Fruit fly (Drosophila melanogaster) whole organism, prepupa: ENCODE measurements around the gene SA2.

Experiments
- Blimp-1 ChIP-seq: fragments of 200-800 bp; sonication (Bioruptor generic); optimal IDR thresholded peaks from 3 replicates; lab custom pipeline; 2017; ENCODE audit warnings: missing biosample characterization, missing genetic modification characterization, mild to moderate bottlenecking, moderate library complexity, missing genetic modification reagents
- CG10631 ChIP-seq: fragments of 200-800 bp; sonication (Bioruptor generic); optimal IDR thresholded peaks from 2 replicates; lab custom pipeline; 2016; ENCODE audit warnings: missing biosample characterization, missing genetic modification characterization
- CG11294 ChIP-seq: fragments of 200-800 bp; sonication (Bioruptor generic); IDR thresholded peaks from 2 replicates; pipeline ENCODE4 v1.3.6; 2022; ENCODE audit warnings: missing biosample characterization, missing genetic modification characterization
- CG11762 ChIP-seq: fragments of 200-800 bp; sonication (Bioruptor generic); optimal IDR thresholded peaks from 3 replicates; lab custom pipeline; 2016; ENCODE audit warnings: missing biosample characterization, missing genetic modification characterization; ENCODE audit not compliant: insufficient read depth
- CG11902 ChIP-seq: fragments of 200-800 bp; sonication (Bioruptor generic); optimal IDR thresholded peaks from 3 replicates; lab custom pipeline; 2016; ENCODE audit warnings: missing biosample characterization, missing genetic modification characterization
- CG15336 ChIP-seq: fragments of 200-800 bp; sonication (Bioruptor generic); IDR thresholded peaks from 2 replicates; pipeline ENCODE4 v1.3.6; 2022; ENCODE audit warnings: missing biosample characterization, missing genetic modification characterization
- CG1621 ChIP-seq: fragments of 200-800 bp; sonication (Bioruptor generic); optimal IDR thresholded peaks from 3 replicates; lab custom pipeline; 2018; ENCODE audit warnings: missing biosample characterization, mild to moderate bottlenecking, missing genetic modification characterization
- CG16779 ChIP-seq: fragments of 200-800 bp; sonication (Bioruptor generic); optimal IDR thresholded peaks from 3 replicates; lab custom pipeline; 2017; ENCODE audit warnings: missing biosample characterization, mild to moderate bottlenecking, missing genetic modification characterization
- CG3032 ChIP-seq: fragments of 200-800 bp; optimal IDR thresholded peaks from 2 replicates; lab custom pipeline; 2019; ENCODE audit warnings: missing biosample characterization, mild to moderate bottlenecking, missing genetic modification characterization, moderate library complexity
- CG31627 ChIP-seq: fragments of 200-800 bp; sonication (Bioruptor generic); optimal IDR thresholded peaks from 3 replicates; lab custom pipeline; 2016; ENCODE audit warnings: missing biosample characterization, missing genetic modification characterization
- CG34406 ChIP-seq: fragments of 200-800 bp; sonication (Bioruptor generic); optimal IDR thresholded peaks from 3 replicates; lab custom pipeline; 2016; ENCODE audit warnings: missing biosample characterization, missing genetic modification characterization
- CG3919 ChIP-seq: fragments of 200-800 bp; sonication (Bioruptor generic); optimal IDR thresholded peaks from 3 replicates; lab custom pipeline; 2016; ENCODE audit warnings: missing biosample characterization, missing genetic modification characterization
- CG4318 ChIP-seq: fragments of 200-800 bp; sonication (Bioruptor generic); optimal IDR thresholded peaks from 3 replicates; lab custom pipeline; 2017; ENCODE audit warnings: missing biosample characterization, mild to moderate bottlenecking, missing genetic modification characterization
- CG6163 ChIP-seq: fragments of 200-800 bp; sonication (Bioruptor generic); IDR thresholded peaks from 3 replicates; pipeline ENCODE4 v1.3.6; 2022; ENCODE audit warnings: missing biosample characterization, missing genetic modification characterization
- CG6276 ChIP-seq: fragments of 200-800 bp; sonication (Bioruptor generic); optimal IDR thresholded peaks from 2 replicates; lab custom pipeline; 2017; ENCODE audit warnings: missing biosample characterization, mild to moderate bottlenecking, missing genetic modification characterization
- CG6792 ChIP-seq: fragments of 200-800 bp; sonication (Bioruptor generic); optimal IDR thresholded peaks from 3 replicates; lab custom pipeline; 2016; ENCODE audit warnings: missing biosample characterization, missing genetic modification characterization
- CG6808 ChIP-seq: fragments of 200-800 bp; sonication (Bioruptor generic); optimal IDR thresholded peaks from 3 replicates; lab custom pipeline; 2017; ENCODE audit warnings: missing biosample characterization, missing genetic modification characterization, mild to moderate bottlenecking, moderate library complexity, missing genetic modification reagents
- CG6854 ChIP-seq: fragments of 200-800 bp; sonication (Bioruptor generic); optimal IDR thresholded peaks from 2 replicates; lab custom pipeline; 2017; ENCODE audit warnings: missing biosample characterization, mild to moderate bottlenecking, missing genetic modification characterization
- CG8119 ChIP-seq: fragments of 200-800 bp; sonication (Bioruptor generic); IDR thresholded peaks from 3 replicates; pipeline ENCODE4 v1.3.6; 2022; ENCODE audit warnings: missing biosample characterization, missing genetic modification characterization
- CG8319 ChIP-seq: fragments of 200-800 bp; sonication (Bioruptor generic); optimal IDR thresholded peaks from 3 replicates; lab custom pipeline; 2016; ENCODE audit warnings: missing biosample characterization, missing genetic modification characterization
- CG8632 ChIP-seq: fragments of 200-800 bp; sonication (Bioruptor generic); optimal IDR thresholded peaks from 3 replicates; lab custom pipeline; 2016; ENCODE audit warnings: missing biosample characterization, missing genetic modification characterization
- CG9139 ChIP-seq: fragments of 200-800 bp; sonication (Bioruptor generic); optimal IDR thresholded peaks from 3 replicates; lab custom pipeline; 2017; ENCODE audit warnings: missing biosample characterization, mild to moderate bottlenecking, missing genetic modification characterization
- Eip75B ChIP-seq: fragments of 200-800 bp; sonication (Bioruptor generic); optimal IDR thresholded peaks from 3 replicates; lab custom pipeline; 2016; ENCODE audit warnings: missing biosample characterization, missing genetic modification characterization
- Eip78C ChIP-seq: fragments of 200-800 bp; sonication (Bioruptor generic); peaks from one replicate; lab custom pipeline; 2016; ENCODE audit warnings: missing biosample characterization, missing genetic modification characterization
- Eip93F ChIP-seq: fragments of 200-800 bp; sonication (Bioruptor generic); optimal IDR thresholded peaks from 2 replicates; lab custom pipeline; 2016; ENCODE audit warnings: missing biosample characterization, mild to moderate bottlenecking, missing genetic modification characterization
- Ets21C ChIP-seq: fragments of 200-800 bp; sonication (Bioruptor generic); optimal IDR thresholded peaks from 3 replicates; lab custom pipeline; 2016; ENCODE audit warnings: missing biosample characterization, missing genetic modification characterization
- Hr38 ChIP-seq: sonication (Bioruptor generic); optimal IDR thresholded peaks from 2 replicates; lab custom pipeline; 2016; ENCODE audit warnings: missing biosample characterization, missing genetic modification characterization
- Hr39 ChIP-seq: fragments of 200-800 bp; sonication (Bioruptor generic); optimal IDR thresholded peaks from 2 replicates; lab custom pipeline; 2016; ENCODE audit warnings: missing biosample characterization, missing genetic modification characterization
- Hr4 ChIP-seq: fragments of 200-800 bp; sonication (Bioruptor generic); optimal IDR thresholded peaks from 3 replicates; lab custom pipeline; 2016; ENCODE audit warnings: missing biosample characterization, missing genetic modification characterization
- Lpt ChIP-seq: fragments of 200-800 bp; sonication (Bioruptor generic); optimal IDR thresholded peaks from 3 replicates; lab custom pipeline; 2016; ENCODE audit warnings: missing biosample characterization, missing genetic modification characterization
- OdsH ChIP-seq: fragments of 200-800 bp; sonication (Bioruptor generic); optimal IDR thresholded peaks from 3 replicates; lab custom pipeline; 2016; ENCODE audit warnings: missing biosample characterization, missing genetic modification characterization
- Smox ChIP-seq: fragments of 200-800 bp; sonication (Bioruptor generic); optimal IDR thresholded peaks from 3 replicates; lab custom pipeline; 2016; ENCODE audit warnings: missing biosample characterization, missing genetic modification characterization
- Sox102F ChIP-seq: fragments of 200-800 bp; sonication (Bioruptor generic); optimal IDR thresholded peaks from 2 replicates; lab custom pipeline; 2016; ENCODE audit warnings: missing biosample characterization, mild to moderate bottlenecking, missing genetic modification characterization
- Sox14 ChIP-seq: fragments of 200-800 bp; sonication (Bioruptor generic); optimal IDR thresholded peaks from 3 replicates; lab custom pipeline; 2016; ENCODE audit warnings: missing biosample characterization, missing genetic modification characterization
- Sox15 ChIP-seq: fragments of 200-800 bp; sonication (Bioruptor generic); optimal IDR thresholded peaks from 3 replicates; lab custom pipeline; 2016; ENCODE audit warnings: missing biosample characterization, missing genetic modification characterization
- achi ChIP-seq: fragments of 200-800 bp; sonication (Bioruptor generic); optimal IDR thresholded peaks from 3 replicates; lab custom pipeline; 2016; ENCODE audit warnings: missing biosample characterization, missing genetic modification characterization
- acj6 ChIP-seq: fragments of 200-800 bp; sonication (Bioruptor generic); optimal IDR thresholded peaks from 3 replicates; lab custom pipeline; 2016; ENCODE audit warnings: missing biosample characterization, missing genetic modification characterization
- cyc ChIP-seq: fragments of 200-800 bp; sonication (Bioruptor generic); optimal IDR thresholded peaks from 3 replicates; lab custom pipeline; 2016; ENCODE audit warnings: missing biosample characterization, missing genetic modification characterization
- dsx ChIP-seq: fragments of 200-800 bp; optimal IDR thresholded peaks from 3 replicates; lab custom pipeline; 2019; ENCODE audit warnings: missing biosample characterization, mild to moderate bottlenecking, missing genetic modification characterization, moderate library complexity; ENCODE audit not compliant: poor library complexity, severe bottlenecking
- eg ChIP-seq: fragments of 200-800 bp; sonication (Bioruptor generic); IDR thresholded peaks from 3 replicates; pipeline ENCODE4 v1.3.6; 2022; ENCODE audit warnings: missing biosample characterization, missing genetic modification characterization
- fd59A ChIP-seq: fragments of 200-800 bp; sonication (Bioruptor generic); optimal IDR thresholded peaks from 2 replicates; lab custom pipeline; 2017; ENCODE audit warnings: missing biosample characterization, mild to moderate bottlenecking, missing genetic modification characterization, missing genetic modification reagents
- fd85E ChIP-seq: fragments of 200-800 bp; sonication (Bioruptor generic); optimal IDR thresholded peaks from 3 replicates; lab custom pipeline; 2016; ENCODE audit warnings: missing biosample characterization, missing genetic modification characterization
- fkh ChIP-seq: fragments of 200-800 bp; sonication (Bioruptor generic); optimal IDR thresholded peaks from 3 replicates; lab custom pipeline; 2017; ENCODE audit warnings: missing biosample characterization, mild to moderate bottlenecking, missing genetic modification characterization, moderate library complexity
- pdm3 ChIP-seq: fragments of 200-800 bp; sonication (Bioruptor generic); optimal IDR thresholded peaks from 3 replicates; lab custom pipeline; 2016; ENCODE audit warnings: missing biosample characterization, missing genetic modification characterization
- salr ChIP-seq, 2 experiments: fragments of 200-800 bp; sonication (Bioruptor generic); optimal IDR thresholded peaks; 3 replicates each; lab custom pipeline; 2016 to 2018; ENCODE audit warnings: missing biosample characterization in 2 of 2, missing genetic modification characterization in 2 of 2, mild to moderate bottlenecking in 1 of 2
- spab ChIP-seq: fragments of 200-800 bp; sonication (Bioruptor generic); optimal IDR thresholded peaks from 2 replicates; lab custom pipeline; 2017; ENCODE audit warnings: missing biosample characterization, mild to moderate bottlenecking, missing genetic modification characterization, missing genetic modification reagents
- ss ChIP-seq, 2 experiments: fragments of 200-800 bp; sonication (Bioruptor generic); optimal IDR thresholded peaks; 2 replicates in 1 of 2; 3 replicates in 1 of 2; lab custom pipeline; 2017 to 2018; ENCODE audit warnings: mild to moderate bottlenecking in 2 of 2, missing biosample characterization in 2 of 2, missing genetic modification characterization in 2 of 2, moderate library complexity in 1 of 2
- svp ChIP-seq: fragments of 200-800 bp; sonication (Bioruptor generic); peaks from one replicate; lab custom pipeline; 2016; ENCODE audit warnings: missing biosample characterization, missing genetic modification characterization
- topi ChIP-seq: fragments of 200-800 bp; sonication (Bioruptor generic); optimal IDR thresholded peaks from 3 replicates; lab custom pipeline; 2016; ENCODE audit warnings: missing biosample characterization, missing genetic modification characterization

Gene SA2

dm6 chr3L:1464465-1464864 lies 26.8 kb upstream of the SA2 start (continued):
- TF ChIP-seq OdsH (GFP tag; lab: Kevin White, UChicago) (peak; percentile 67), ss (GFP tag; optimal IDR thresholded peaks at IDR 0.05; lab: Kevin White, UChicago) (peak; percentile 13 to 46), CG11762 (GFP tag; lab: Kevin White, UChicago) (no peak), CG10631 (GFP tag; lab: Kevin White, UChicago) (peak; percentile 47), CG8319 (GFP tag; lab: Kevin White, UChicago) (no peak), spab (GFP tag; lab: Kevin White, UChicago) (no peak), dsx (GFP tag; lab: Kevin White, UChicago) (no peak)

- TF ChIP-seq CG11294 = peak; percentile 19; the same call in 1 of the 2 replicates
- peak; percentile 59 to 74 for TF ChIP-seq ss (GFP tag; optimal IDR thresholded peaks at IDR 0.05; lab: Kevin White, UChicago)
- peak; percentile 60 for TF ChIP-seq CG15336 (GFP tag; lab: Robert Waterston, UW)
- peak; percentile 85 for TF ChIP-seq dsx (GFP tag; lab: Kevin White, UChicago)
- no peak for TF ChIP-seq OdsH (GFP tag; lab: Kevin White, UChicago)
- no peak for TF ChIP-seq CG8319 (GFP tag; lab: Kevin White, UChicago)
- no peak for TF ChIP-seq fd85E (GFP tag; lab: Kevin White, UChicago)
- no peak for TF ChIP-seq fkh (GFP tag; lab: Kevin White, UChicago)
- no peak for TF ChIP-seq achi (GFP tag; lab: Kevin White, UChicago)
- TF ChIP-seq CG3032 = peak; percentile 14
- TF ChIP-seq CG6854 (GFP tag; lab: Kevin White, UChicago) = peak; percentile 69
- no peak for TF ChIP-seq CG34406 (GFP tag; lab: Kevin White, UChicago)
- TF ChIP-seq spab (GFP tag; lab: Kevin White, UChicago) = no peak
- no peak for TF ChIP-seq acj6 (GFP tag; lab: Kevin White, UChicago)
- TF ChIP-seq Sox14 (GFP tag; lab: Kevin White, UChicago) = peak; percentile 29
- TF ChIP-seq CG6276 = no peak
- no peak for TF ChIP-seq Hr4 (GFP tag; lab: Kevin White, UChicago)
- TF ChIP-seq CG10631 (GFP tag; lab: Kevin White, UChicago) = no peak
- no peak for TF ChIP-seq Hr38
- no peak for TF ChIP-seq salr (GFP tag; optimal IDR thresholded peaks at IDR 0.05; lab: Kevin White, UChicago)
- TF ChIP-seq Blimp-1 (GFP tag; lab: Kevin White, UChicago) = peak; percentile 14
- TF ChIP-seq fd59A (GFP tag; lab: Kevin White, UChicago) = no peak
- TF ChIP-seq Smox (GFP tag; lab: Kevin White, UChicago) = no peak
- TF ChIP-seq CG11902 = no peak
- peak; percentile 15 for TF ChIP-seq pdm3
- TF ChIP-seq topi (GFP tag; lab: Kevin White, UChicago) = no peak
- TF ChIP-seq Eip78C = peak; percentile 71
- TF ChIP-seq Eip75B (GFP tag; lab: Kevin White, UChicago) = no peak
- peak; percentile 27 for TF ChIP-seq CG16779
- TF ChIP-seq CG31627 (GFP tag; lab: Kevin White, UChicago) = no peak
- TF ChIP-seq Eip93F (GFP tag; lab: Kevin White, UChicago) = no peak
- no peak for TF ChIP-seq CG8632
- peak; percentile 34 for TF ChIP-seq CG3919 (GFP tag; lab: Kevin White, UChicago)
- no peak for TF ChIP-seq svp
- TF ChIP-seq CG6163 (GFP tag; lab: Robert Waterston, UW) = peak; percentile 67; the same call in 1 of the 3 replicates
- TF ChIP-seq CG1621 = peak; percentile 59
- no peak for TF ChIP-seq CG6792 (GFP tag; lab: Kevin White, UChicago)
- no peak for TF ChIP-seq CG8119 (GFP tag; lab: Robert Waterston, UW)
- TF ChIP-seq Ets21C (GFP tag; lab: Kevin White, UChicago) = no peak
- TF ChIP-seq CG6808 (GFP tag; lab: Kevin White, UChicago) = no peak
- no peak for TF ChIP-seq CG4318
- no peak for TF ChIP-seq Hr39 (GFP tag; lab: Kevin White, UChicago)
- peak; percentile 57 for TF ChIP-seq CG9139 (GFP tag; lab: Kevin White, UChicago)
- no peak for TF ChIP-seq Sox15 (GFP tag; lab: Kevin White, UChicago)
- TF ChIP-seq Sox102F (GFP tag; lab: Kevin White, UChicago) = no peak
- TF ChIP-seq eg (GFP tag; lab: Robert Waterston, UW) = peak; percentile 71; the same call in 2 of the 3 replicates
- TF ChIP-seq Lpt (GFP tag; lab: Kevin White, UChicago) = peak; percentile 12
- TF ChIP-seq CG11762 (GFP tag; lab: Kevin White, UChicago) = no peak
- no peak for TF ChIP-seq cyc (GFP tag; lab: Kevin White, UChicago)
Measured at dm6 chr3L:1463547-1463946, 25.9 kb upstream of the SA2 start, which contains the start of gene rho. Gene rho (plus strand): TSS chr3L:1463811.
